Fruit fly (Drosophila melanogaster) whole organism, adult: ENCODE data around the gene Pdcd4.
A peak's percentile ranks its signal among the peaks of the same experiment; 100 is the strongest.

Source experiments
- CG14711 ChIP-seq: fragments of 200-800 bp; sonication (Bioruptor generic); optimal IDR thresholded peaks from 2 replicates; lab custom pipeline; 2018; ENCODE audit warnings: missing biosample characterization, mild to moderate bottlenecking, missing genetic modification characterization, moderate library complexity
- CG1620 ChIP-seq: fragments of 200-800 bp; sonication (Bioruptor generic); optimal IDR thresholded peaks from 2 replicates; lab custom pipeline; 2016; ENCODE audit warnings: missing biosample characterization, missing genetic modification characterization
- CG5204 ChIP-seq: fragments of 200-800 bp; sonication (Bioruptor generic); optimal IDR thresholded peaks from 2 replicates; lab custom pipeline; 2016; ENCODE audit warnings: missing biosample characterization, missing genetic modification characterization
- CG7045 ChIP-seq: fragments of 200-800 bp; sonication (Bioruptor generic); optimal IDR thresholded peaks from 2 replicates; lab custom pipeline; 2017; ENCODE audit warnings: missing biosample characterization, mild to moderate bottlenecking, missing genetic modification characterization
- Clk ChIP-seq: fragments of 200-800 bp; sonication (Bioruptor generic); optimal IDR thresholded peaks from 2 replicates; lab custom pipeline; 2017; ENCODE audit warnings: missing biosample characterization, missing genetic modification characterization
- cic ChIP-seq: fragments of 200-800 bp; sonication (Bioruptor generic); optimal IDR thresholded peaks from 2 replicates; lab custom pipeline; 2017; ENCODE audit warnings: missing biosample characterization, mild to moderate bottlenecking, missing genetic modification characterization, moderate library complexity
- kay ChIP-seq: fragments of 200-800 bp; sonication (Bioruptor generic); peaks from one replicate; lab custom pipeline; 2016; ENCODE audit warnings: missing biosample characterization, missing genetic modification characterization, borderline replicate concordance
- ovo ChIP-seq: fragments of 200-800 bp; sonication (Bioruptor generic); optimal IDR thresholded peaks from 2 replicates; lab custom pipeline; 2016; ENCODE audit warnings: missing biosample characterization, missing genetic modification characterization
- pad ChIP-seq: fragments of 200-800 bp; sonication (Bioruptor generic); optimal IDR thresholded peaks from 3 replicates; lab custom pipeline; 2017; ENCODE audit warnings: missing biosample characterization, missing genetic modification characterization, mild to moderate bottlenecking, moderate library complexity, missing genetic modification reagents
- toe ChIP-seq: fragments of 200-800 bp; sonication (Bioruptor generic); optimal IDR thresholded peaks from 2 replicates; lab custom pipeline; 2016; ENCODE audit warnings: missing biosample characterization, missing genetic modification characterization

DNA sequence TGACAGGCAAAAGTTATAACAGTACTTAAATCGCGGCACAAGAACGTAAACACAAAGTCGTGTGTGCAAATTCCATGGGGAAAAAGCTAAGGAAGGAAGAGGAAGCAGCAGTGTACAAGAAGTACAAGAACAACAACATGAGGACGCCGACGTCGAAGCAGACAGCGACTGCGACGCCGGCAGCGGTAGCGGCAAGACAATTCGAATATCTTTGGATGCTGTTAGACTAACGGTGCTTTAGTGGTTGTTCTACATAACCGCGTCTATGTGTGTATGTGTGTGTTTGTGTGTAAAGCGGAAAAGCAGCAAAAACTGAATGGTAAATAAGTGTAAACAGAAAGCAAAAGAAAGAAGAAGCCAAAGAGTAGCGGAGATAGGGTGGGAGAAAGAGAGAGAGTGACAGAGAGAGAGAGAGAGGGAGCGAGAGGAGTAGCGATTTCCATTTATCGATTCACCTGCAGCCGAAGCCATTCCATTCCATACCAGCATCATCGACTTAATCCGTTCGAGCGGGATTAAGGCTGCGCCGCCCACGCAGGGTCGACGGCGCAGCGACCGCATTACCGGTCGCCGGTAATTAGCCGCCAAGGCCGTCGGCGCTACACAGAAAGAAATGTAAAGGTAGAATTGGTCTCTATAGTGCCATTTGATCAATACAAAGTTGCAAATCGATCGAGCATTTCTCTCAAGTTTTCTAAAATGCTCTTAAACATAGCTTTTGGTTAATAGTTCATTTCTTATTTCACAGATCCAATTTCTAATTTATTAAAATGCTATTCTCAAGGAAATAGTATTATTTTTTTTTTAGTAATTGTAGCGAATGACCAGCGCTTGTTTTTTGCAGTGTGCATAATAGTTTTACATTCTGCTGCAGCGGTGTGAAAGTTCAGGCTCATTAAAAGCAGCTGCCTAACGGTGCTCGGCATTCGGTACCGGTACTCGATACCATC, 29.0 kb upstream of the Pdcd4 start:
- TF ChIP-seq ovo (GFP tag; lab: Kevin White, UChicago) (peak; percentile 61), toe (GFP tag; lab: Kevin White, UChicago) (peak; percentile 41), CG14711 (peak; percentile 39), Clk (GFP tag; lab: Kevin White, UChicago) (no peak), pad (GFP tag; lab: Kevin White, UChicago) (peak; percentile 14), CG7045 (peak; percentile 60), kay (GFP tag; lab: Kevin White, UChicago) (no peak), cic (GFP tag; lab: Kevin White, UChicago) (no peak), CG5204 (GFP tag; lab: Kevin White, UChicago) (peak; percentile 60), CG1620 (GFP tag; lab: Kevin White, UChicago) (no peak)
